Worm (Caenorhabditis elegans) whole organism, L1 larva: ENCODE results near the gene ZC416.2.

Source experiments
- C04F5.9 ChIP-seq: sonication (generic microtip); optimal IDR thresholded peaks from 2 replicates; lab custom pipeline; 2016; ENCODE audit warnings: missing genetic modification characterization, missing compliant biosample characterization
- C34B4.2 ChIP-seq: sonication (generic microtip); optimal IDR thresholded peaks from 2 replicates; lab custom pipeline; 2017; ENCODE audit warnings: mild to moderate bottlenecking, missing genetic modification characterization, missing compliant biosample characterization
- alr-1 ChIP-seq: fragments of 200-800 bp; sonication (Bioruptor generic); optimal IDR thresholded peaks from 2 replicates; lab custom pipeline; 2018; ENCODE audit warnings: borderline replicate concordance, mild to moderate bottlenecking, missing genetic modification characterization, missing compliant biosample characterization
- aly-2 ChIP-seq: fragments of 150-350 bp; optimal IDR thresholded peaks from 2 replicates; lab custom pipeline; 2014; ENCODE audit warnings: missing biosample characterization, missing genetic modification characterization
- ama-1 ChIP-seq: fragments of 150-350 bp; optimal IDR thresholded peaks from 2 replicates; lab custom pipeline; 2014
- ceh-63 ChIP-seq: fragments of 200-800 bp; sonication (Bioruptor generic); optimal IDR thresholded peaks from 2 replicates; lab custom pipeline; 2018; ENCODE audit warnings: mild to moderate bottlenecking, missing genetic modification characterization, missing compliant biosample characterization
- ceh-82 ChIP-seq, 3 experiments: fragments of 150-350 bp in 1 of 3; sonication (generic microtip) in 2 of 3; optimal IDR thresholded peaks; 2 replicates each; lab custom pipeline; 2014 to 2017; ENCODE audit warnings: missing biosample characterization in 3 of 3, missing genetic modification characterization in 3 of 3
- ceh-88 ChIP-seq: fragments of 200-800 bp; sonication (Bioruptor generic); IDR thresholded peaks from 2 replicates; pipeline ENCODE4 v1.3.6; 2022; ENCODE audit warnings: missing genetic modification characterization, missing compliant biosample characterization
- ces-1 ChIP-seq: fragments of 150-350 bp; optimal IDR thresholded peaks from 2 replicates; lab custom pipeline; 2014; ENCODE audit warnings: missing biosample characterization, missing genetic modification reagents, missing genetic modification characterization
- dpl-1 ChIP-seq, 3 experiments: fragments of 150-350 bp in 2 of 3; sonication (generic microtip) in 1 of 3; optimal IDR thresholded peaks; 2 replicates each; lab custom pipeline; 2014 to 2017; ENCODE audit warnings: missing biosample characterization in 3 of 3, missing genetic modification characterization in 3 of 3, missing genetic modification reagents in 3 of 3
- dsc-1 ChIP-seq: sonication (generic microtip); optimal IDR thresholded peaks from 2 replicates; lab custom pipeline; 2016; ENCODE audit warnings: mild to moderate bottlenecking, missing genetic modification characterization, missing compliant biosample characterization
- efl-1 ChIP-seq, 4 experiments: fragments of 150-350 bp; optimal IDR thresholded peaks in 3 of 4; peaks in 1 of 4; 1 replicate in 1 of 4; 2 replicates in 3 of 4; lab custom pipeline; 2014; ENCODE audit warnings: missing biosample characterization in 2 of 4, missing genetic modification characterization in 2 of 4, missing genetic modification reagents in 2 of 4
- efl-3 ChIP-seq: fragments of 200-800 bp; sonication (Bioruptor generic); optimal IDR thresholded peaks from 2 replicates; lab custom pipeline; 2018; ENCODE audit warnings: mild to moderate bottlenecking, missing genetic modification characterization, missing compliant biosample characterization
- elt-3 ChIP-seq, 6 experiments: fragments of 150-350 bp in 1 of 6; sonication (generic microtip); optimal IDR thresholded peaks; 2 replicates each; lab custom pipeline; 2017 to 2018; ENCODE audit warnings: missing biosample characterization in 6 of 6, missing genetic modification characterization in 6 of 6, inconsistent platforms in 1 of 6
- fkh-10 ChIP-seq: sonication (generic microtip); optimal IDR thresholded peaks from 2 replicates; lab custom pipeline; 2017; ENCODE audit warnings: missing biosample characterization, missing genetic modification reagents, missing genetic modification characterization
- fkh-8 ChIP-seq: sonication (generic microtip); optimal IDR thresholded peaks from 2 replicates; lab custom pipeline; 2016; ENCODE audit warnings: mild to moderate bottlenecking, missing genetic modification characterization, missing compliant biosample characterization
- hlh-4 ChIP-seq: sonication (generic microtip); optimal IDR thresholded peaks from 2 replicates; lab custom pipeline; 2016; ENCODE audit warnings: mild to moderate bottlenecking, missing genetic modification characterization, missing compliant biosample characterization
- hpl-2 ChIP-seq: fragments of 150-350 bp; optimal IDR thresholded peaks from 2 replicates; lab custom pipeline; 2014; ENCODE audit warnings: missing biosample characterization, missing genetic modification reagents, missing genetic modification characterization
- irx-1 ChIP-seq: sonication (generic microtip); optimal IDR thresholded peaks from 2 replicates; lab custom pipeline; 2016; ENCODE audit warnings: missing genetic modification characterization, missing compliant biosample characterization
- jun-1 ChIP-seq: fragments of 150-350 bp; optimal IDR thresholded peaks from 2 replicates; lab custom pipeline; 2014; ENCODE audit warnings: missing biosample characterization, missing genetic modification reagents, missing genetic modification characterization
- lin-13 ChIP-seq: fragments of 150-350 bp; optimal IDR thresholded peaks from 2 replicates; lab custom pipeline; 2014; ENCODE audit warnings: missing biosample characterization, missing genetic modification reagents, missing genetic modification characterization
- lin-14 ChIP-seq: fragments of 200-800 bp; sonication (Bioruptor generic); optimal IDR thresholded peaks from 2 replicates; lab custom pipeline; 2018; ENCODE audit warnings: mild to moderate bottlenecking, missing genetic modification characterization, moderate library complexity, missing compliant biosample characterization
- lin-15B ChIP-seq: fragments of 150-350 bp; sonication (generic microtip); optimal IDR thresholded peaks from 3 replicates; lab custom pipeline; 2014; ENCODE audit warnings: missing biosample characterization, missing genetic modification characterization
- lin-35 ChIP-seq, 2 experiments: fragments of 150-350 bp; optimal IDR thresholded peaks; 2 replicates each; lab custom pipeline; 2014; ENCODE audit warnings: missing biosample characterization in 2 of 2, missing genetic modification characterization in 2 of 2, missing genetic modification reagents in 2 of 2
- lin-39 ChIP-seq: fragments of 150-350 bp; optimal IDR thresholded peaks from 2 replicates; lab custom pipeline; 2014; ENCODE audit warnings: missing biosample characterization, missing genetic modification reagents, missing genetic modification characterization
- lsy-2 ChIP-seq, 2 experiments: fragments of 150-350 bp; optimal IDR thresholded peaks; 2 replicates each; lab custom pipeline; 2014; ENCODE audit warnings: missing biosample characterization in 2 of 2, missing genetic modification characterization in 2 of 2
- mep-1 ChIP-seq: fragments of 150-350 bp; optimal IDR thresholded peaks from 2 replicates; lab custom pipeline; 2014; ENCODE audit warnings: missing biosample characterization, missing genetic modification characterization
- nhr-11 ChIP-seq: fragments of 150-350 bp; optimal IDR thresholded peaks from 2 replicates; lab custom pipeline; 2014; ENCODE audit warnings: missing biosample characterization, missing genetic modification characterization
- nhr-12 ChIP-seq: sonication (generic microtip); optimal IDR thresholded peaks from 2 replicates; lab custom pipeline; 2017; ENCODE audit warnings: missing biosample characterization, missing genetic modification characterization
- nhr-19 ChIP-seq: fragments of 200-800 bp; sonication (Bioruptor generic); conservative IDR thresholded peaks from 2 replicates; pipeline ENCODE4 v1.3.6; 2022; ENCODE audit warnings: missing genetic modification characterization, missing compliant biosample characterization
- nhr-20 ChIP-seq: sonication (generic microtip); optimal IDR thresholded peaks from 2 replicates; lab custom pipeline; 2016; ENCODE audit warnings: mild to moderate bottlenecking, missing genetic modification characterization, missing compliant biosample characterization
- nhr-237 ChIP-seq: fragments of 150-350 bp; optimal IDR thresholded peaks from 2 replicates; lab custom pipeline; 2014; ENCODE audit warnings: missing biosample characterization, missing genetic modification characterization
- nhr-47 ChIP-seq: sonication (generic microtip); optimal IDR thresholded peaks from 2 replicates; lab custom pipeline; 2016; ENCODE audit warnings: mild to moderate bottlenecking, missing genetic modification characterization, moderate library complexity, missing compliant biosample characterization
- nhr-77 ChIP-seq: fragments of 150-350 bp; optimal IDR thresholded peaks from 2 replicates; lab custom pipeline; 2014; ENCODE audit warnings: missing biosample characterization, missing genetic modification characterization
- nhr-84 ChIP-seq: sonication (generic microtip); optimal IDR thresholded peaks from 2 replicates; lab custom pipeline; 2017; ENCODE audit warnings: missing biosample characterization, missing genetic modification characterization
- nhr-85 ChIP-seq: sonication (generic microtip); peaks from one replicate; lab custom pipeline; 2016; ENCODE audit warnings: missing genetic modification characterization, inconsistent platforms, missing compliant biosample characterization
- pax-3 ChIP-seq: fragments of 200-800 bp; sonication (Bioruptor generic); optimal IDR thresholded peaks from 2 replicates; lab custom pipeline; 2018; ENCODE audit warnings: mild to moderate bottlenecking, missing genetic modification characterization, moderate library complexity, missing compliant biosample characterization
- pqm-1 ChIP-seq: sonication (generic microtip); optimal IDR thresholded peaks from 3 replicates; lab custom pipeline; 2017; ENCODE audit warnings: missing biosample characterization, missing genetic modification characterization
- rnt-1 ChIP-seq: sonication (generic microtip); optimal IDR thresholded peaks from 2 replicates; lab custom pipeline; 2016; ENCODE audit warnings: mild to moderate bottlenecking, missing genetic modification characterization, moderate library complexity, missing compliant biosample characterization
- snpc-4 ChIP-seq: fragments of 150-350 bp; optimal IDR thresholded peaks from 2 replicates; lab custom pipeline; 2014; ENCODE audit warnings: missing biosample characterization, missing genetic modification characterization
- sup-37 ChIP-seq: fragments of 200-800 bp; sonication (Bioruptor generic); optimal IDR thresholded peaks from 2 replicates; lab custom pipeline; 2018; ENCODE audit warnings: mild to moderate bottlenecking, missing genetic modification characterization, missing compliant biosample characterization
- tbx-2 ChIP-seq: sonication (generic microtip); optimal IDR thresholded peaks from 2 replicates; lab custom pipeline; 2016; ENCODE audit warnings: missing genetic modification characterization, missing compliant biosample characterization
- tlp-1 ChIP-seq: fragments of 150-350 bp; optimal IDR thresholded peaks from 2 replicates; lab custom pipeline; 2014; ENCODE audit warnings: missing biosample characterization, missing genetic modification characterization
- unc-86 ChIP-seq: sonication (generic microtip); optimal IDR thresholded peaks from 2 replicates; lab custom pipeline; 2016; ENCODE audit warnings: missing genetic modification characterization, missing compliant biosample characterization
- vab-15 ChIP-seq: sonication (generic microtip); optimal IDR thresholded peaks from 2 replicates; lab custom pipeline; 2017; ENCODE audit warnings: missing genotype, mild to moderate bottlenecking, missing genetic modification characterization, missing compliant biosample characterization
- xbp-1 ChIP-seq: sonication (generic microtip); optimal IDR thresholded peaks from 2 replicates; lab custom pipeline; 2016; ENCODE audit warnings: missing genetic modification characterization, missing compliant biosample characterization
- zag-1 ChIP-seq: fragments of 150-350 bp; optimal IDR thresholded peaks from 2 replicates; lab custom pipeline; 2014; ENCODE audit warnings: missing biosample characterization, missing genetic modification characterization
- zip-4 ChIP-seq: fragments of 200-800 bp; sonication (Bioruptor generic); optimal IDR thresholded peaks from 2 replicates; lab custom pipeline; 2018; ENCODE audit warnings: mild to moderate bottlenecking, missing genetic modification characterization, moderate library complexity, missing compliant biosample characterization
- ztf-11 ChIP-seq, 2 experiments: sonication (generic microtip); optimal IDR thresholded peaks; 2 replicates each; lab custom pipeline; 2016 to 2017; ENCODE audit warnings: missing genetic modification characterization in 2 of 2, missing biosample characterization in 1 of 2, missing compliant biosample characterization in 1 of 2
- ztf-4 ChIP-seq: fragments of 150-350 bp; optimal IDR thresholded peaks from 2 replicates; lab custom pipeline; 2014; ENCODE audit warnings: missing biosample characterization, missing genetic modification characterization

The ZC416.2 gene

ce11 chrIV:3597356-3597755, 36.1 kb upstream of the ZC416.2 start:
- TF ChIP-seq nhr-19 (GFP tag; lab: Robert Waterston, UW) (no peak), zip-4 (no peak), nhr-84 (no peak), zag-1 (tag; lab: Kevin White, UChicago) (no peak), irx-1 (tag; lab: Kevin White, UChicago) (no peak)

DNA sequence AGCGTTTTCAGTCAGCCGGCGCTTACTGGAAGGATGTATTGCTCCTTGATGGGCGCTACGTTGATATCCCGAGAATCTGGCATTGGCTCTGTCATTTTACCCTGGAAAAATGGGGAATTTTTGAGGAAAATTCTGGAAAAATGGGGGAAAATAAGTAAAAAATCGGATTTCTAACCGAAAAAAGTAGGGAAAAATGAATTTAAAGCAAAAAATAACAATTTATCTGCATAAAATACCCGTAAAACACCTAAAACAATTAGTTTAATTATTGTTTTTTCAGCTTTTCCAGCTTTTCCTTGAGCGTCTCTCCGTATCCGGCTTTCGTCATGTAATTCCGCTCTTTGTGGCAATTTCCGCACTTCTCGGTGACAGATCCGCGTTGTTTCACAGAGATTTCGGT, 35.0 kb upstream of the ZC416.2 start, which contains the start of gene Y37E11B.5:
TSS of gene Y37E11B.5 (minus strand) at position 101 of the 400 bp plus-strand sequence.
- TF ChIP-seq nhr-20 (tag; lab: Kevin White, UChicago), result no peak

ce11 chrIV:3599126-3599525, 34.3 kb upstream of the ZC416.2 start, which contains the start of gene Y37E11B.6:
TSS of gene Y37E11B.6 (minus strand) at chrIV:3599306.
- TF ChIP-seq aly-2 (tag; lab: Kevin White, UChicago), result no peak
- TF ChIP-seq nhr-85 (tag; lab: Kevin White, UChicago), result peak; percentile 40
- no peak for TF ChIP-seq elt-3 (tag; optimal IDR thresholded peaks at IDR 0.05; lab: Kevin White, UChicago)
- no peak for TF ChIP-seq nhr-84
- no peak for TF ChIP-seq pax-3
- no peak for TF ChIP-seq xbp-1 (tag; lab: Kevin White, UChicago)
- TF ChIP-seq snpc-4 (tag; lab: Kevin White, UChicago), result no peak
- TF ChIP-seq efl-3 (GFP tag; lab: Kevin White, UChicago), result no peak
- TF ChIP-seq lin-13, result no peak
- TF ChIP-seq ceh-88 (GFP tag; lab: Robert Waterston, UW), result no peak
- no peak for TF ChIP-seq mep-1
- TF ChIP-seq C04F5.9, result no peak
- no peak for TF ChIP-seq lin-14 (GFP tag; lab: Kevin White, UChicago)
- TF ChIP-seq fkh-10 (GFP tag; lab: Kevin White, UChicago), result no peak
- TF ChIP-seq ztf-11 (tag; optimal IDR thresholded peaks at IDR 0.05; lab: Kevin White, UChicago), result no peak
- TF ChIP-seq jun-1 (tag; lab: Kevin White, UChicago), result no peak
- no peak for TF ChIP-seq fkh-8 (tag; lab: Kevin White, UChicago)
- no peak for TF ChIP-seq nhr-47 (tag; lab: Kevin White, UChicago)
- TF ChIP-seq nhr-77, result no peak
- TF ChIP-seq lin-39 (tag; lab: Kevin White, UChicago), result no peak
- TF ChIP-seq hlh-4 (tag; lab: Kevin White, UChicago), result no peak
- no peak for TF ChIP-seq nhr-237 (tag; lab: Kevin White, UChicago)
- no peak for TF ChIP-seq ztf-4
- TF ChIP-seq ama-1 (lab: Kevin White, UChicago), result no peak
- no peak for TF ChIP-seq unc-86 (tag; lab: Kevin White, UChicago)
- TF ChIP-seq ces-1 (GFP tag; lab: Kevin White, UChicago), result no peak
- no peak for TF ChIP-seq nhr-20 (tag; lab: Kevin White, UChicago)
- no peak for TF ChIP-seq tlp-1 (tag; lab: Kevin White, UChicago)
- peak; percentile 4 to 13 for TF ChIP-seq lin-35 (GFP tag; optimal IDR thresholded peaks at IDR 0.05; lab: Kevin White, UChicago)
- no peak for TF ChIP-seq ceh-82 (tag; optimal IDR thresholded peaks at IDR 0.05; lab: Kevin White, UChicago)
- no peak for TF ChIP-seq zip-4
- TF ChIP-seq dpl-1 (GFP tag; optimal IDR thresholded peaks at IDR 0.05; lab: Kevin White, UChicago), result peak in 1 of 3 experiments; percentile 44
- no peak for TF ChIP-seq nhr-11 (tag; lab: Kevin White, UChicago)
- TF ChIP-seq lin-15B (tag; lab: Kevin White, UChicago), result no peak
- no peak for TF ChIP-seq pqm-1
- peak in 1 of 2 experiments; percentile 17 for TF ChIP-seq lsy-2 (tag; optimal IDR thresholded peaks at IDR 0.05; lab: Kevin White, UChicago)
- no peak for TF ChIP-seq nhr-12 (tag; lab: Kevin White, UChicago)
- TF ChIP-seq ceh-63, result no peak
- no peak for TF ChIP-seq vab-15 (tag; lab: Kevin White, UChicago)
- TF ChIP-seq hpl-2 (GFP tag; lab: Kevin White, UChicago), result no peak
- peak; percentile 24 to 50 for TF ChIP-seq efl-1 (optimal IDR thresholded peaks at IDR 0.05; lab: Kevin White, UChicago)
- peak; percentile 51 to 82 for TF ChIP-seq efl-1 (GFP tag; optimal IDR thresholded peaks at IDR 0.05 in 1 of 2; lab: Kevin White, UChicago)
- no peak for TF ChIP-seq C34B4.2
- no peak for TF ChIP-seq alr-1 (tag; lab: Kevin White, UChicago)
- no peak for TF ChIP-seq dsc-1 (tag; lab: Kevin White, UChicago)
- TF ChIP-seq tbx-2 (tag; lab: Kevin White, UChicago), result no peak
- TF ChIP-seq sup-37 (GFP tag; lab: Kevin White, UChicago), result no peak
- TF ChIP-seq rnt-1 (tag; lab: Kevin White, UChicago), result no peak
